Worm (Caenorhabditis elegans): Measurements from ENCODE around the gene dpy-10.

Gene dpy-10

ce11 chrII:6667534-6667933 lies 44.5 kb downstream of the dpy-10 start:
- TF ChIP-seq nhr-12 (tag; optimal IDR thresholded peaks at IDR 0.05): no peak
- no peak for TF ChIP-seq ztf-11 (tag; optimal IDR thresholded peaks at IDR 0.05)
- no peak for TF ChIP-seq lin-13 (tag; optimal IDR thresholded peaks at IDR 0.05)
- no peak for TF ChIP-seq nhr-28 (tag; optimal IDR thresholded peaks at IDR 0.05)
- no peak for TF ChIP-seq sem-2 (GFP tag; optimal IDR thresholded peaks at IDR 0.05)
- no peak for TF ChIP-seq snpc-4 (tag; optimal IDR thresholded peaks at IDR 0.05)
- TF ChIP-seq elt-3 (tag; optimal IDR thresholded peaks at IDR 0.05): no peak
- no peak for TF ChIP-seq ceh-39 (tag; optimal IDR thresholded peaks at IDR 0.05)
- TF ChIP-seq nhr-237 (tag; optimal IDR thresholded peaks at IDR 0.05): no peak
- TF ChIP-seq unc-120 (tag; optimal IDR thresholded peaks at IDR 0.05; ENCODE audit: poor library complexity, severe bottlenecking): no peak
- no peak for TF ChIP-seq bed-3 (GFP tag; optimal IDR thresholded peaks at IDR 0.05)
- no peak for TF ChIP-seq blmp-1 (tag; optimal IDR thresholded peaks at IDR 0.05)
- TF ChIP-seq elt-1 (tag; optimal IDR thresholded peaks at IDR 0.05; ENCODE audit: borderline replicate concordance, insufficient read depth): no peak
- no peak for TF ChIP-seq nhr-76 (tag; optimal IDR thresholded peaks at IDR 0.05)
- TF ChIP-seq zip-8 (tag; optimal IDR thresholded peaks at IDR 0.05): no peak
- no peak for TF ChIP-seq nhr-2 (tag; optimal IDR thresholded peaks at IDR 0.05)
- TF ChIP-seq ces-1 (GFP tag; optimal IDR thresholded peaks at IDR 0.05): no peak

- TF ChIP-seq ham-2 (GFP tag; optimal IDR thresholded peaks at IDR 0.05) (no peak), unc-120 (tag; optimal IDR thresholded peaks at IDR 0.05; ENCODE audit: poor library complexity, severe bottlenecking) (no peak), elt-1 (tag; optimal IDR thresholded peaks at IDR 0.05; ENCODE audit: borderline replicate concordance, insufficient read depth) (no peak), mep-1 (tag; optimal IDR thresholded peaks at IDR 0.05) (no peak), ceh-43 (GFP tag; optimal IDR thresholded peaks at IDR 0.05) (no peak), blmp-1 (tag; optimal IDR thresholded peaks at IDR 0.05) (no peak), lin-13 (tag; optimal IDR thresholded peaks at IDR 0.05) (no peak)
These were observed 45.4 kb downstream of the dpy-10 start, which contains the start of gene T19D12.1 for ce11 chrII:6666598-6666997. Gene T19D12.1, plus strand, starts transcription at chrII:6666898.

DNA sequence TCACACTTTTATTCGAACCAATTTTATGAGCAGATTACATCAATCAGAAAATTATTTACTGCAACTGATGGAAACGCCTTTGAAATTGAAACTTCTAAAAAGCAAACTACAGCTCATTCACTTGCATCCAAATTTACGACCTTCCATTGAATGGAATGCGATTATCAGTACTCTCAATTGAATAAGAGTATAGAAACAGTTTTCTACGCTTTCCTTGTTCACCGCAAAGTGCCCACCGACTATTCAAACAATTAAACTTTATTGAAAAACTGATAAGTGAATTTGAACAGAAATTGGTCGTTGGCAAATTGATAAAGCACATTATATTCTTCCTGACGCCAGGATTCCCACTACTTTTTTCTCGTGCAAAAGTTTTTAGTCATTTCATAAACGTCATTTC lies 46.1 kb downstream of the dpy-10 start:
- TF ChIP-seq drap-1 (GFP tag; optimal IDR thresholded peaks at IDR 0.05) (no peak), nhr-237 (tag; optimal IDR thresholded peaks at IDR 0.05) (no peak), elt-1 (tag; optimal IDR thresholded peaks at IDR 0.05; ENCODE audit: borderline replicate concordance, insufficient read depth) (no peak), zip-8 (tag; optimal IDR thresholded peaks at IDR 0.05) (no peak), blmp-1 (tag; optimal IDR thresholded peaks at IDR 0.05) (no peak)

DNA sequence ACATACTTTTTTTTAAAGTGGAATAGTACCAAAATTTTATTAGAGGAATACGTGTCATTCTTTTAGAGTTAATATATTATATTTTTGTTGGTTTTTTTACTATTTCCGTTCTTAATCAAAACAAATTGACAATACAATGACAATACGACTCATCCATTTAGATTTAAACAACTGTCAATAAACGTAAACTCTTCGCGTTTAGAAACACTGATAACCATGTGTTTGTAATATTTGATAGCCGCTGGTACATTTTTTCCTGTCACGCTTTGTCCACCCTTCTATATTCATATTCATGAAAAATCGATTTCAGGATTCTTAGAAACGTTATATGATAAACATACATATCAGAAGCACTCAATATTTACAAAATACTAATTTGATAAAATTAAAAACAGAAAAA lies 48.2 kb downstream of the dpy-10 start:
- TF ChIP-seq mab-5 (tag; optimal IDR thresholded peaks at IDR 0.05) (no peak), nhr-28 (tag; optimal IDR thresholded peaks at IDR 0.05) (no peak), lsy-2 (tag; optimal IDR thresholded peaks at IDR 0.05) (no peak), unc-62 (GFP tag; optimal IDR thresholded peaks at IDR 0.05) (no peak), lin-13 (tag; optimal IDR thresholded peaks at IDR 0.05) (no peak), nhr-237 (tag; optimal IDR thresholded peaks at IDR 0.05) (no peak), unc-120 (tag; optimal IDR thresholded peaks at IDR 0.05; ENCODE audit: poor library complexity, severe bottlenecking) (no peak), hlh-1 (tag; optimal IDR thresholded peaks at IDR 0.05) (no peak), pha-4 (tag; optimal IDR thresholded peaks at IDR 0.05) (no peak), nhr-76 (tag; optimal IDR thresholded peaks at IDR 0.05) (no peak), snpc-4 (tag; optimal IDR thresholded peaks at IDR 0.05) (no peak), zip-8 (tag; optimal IDR thresholded peaks at IDR 0.05) (no peak), nhr-12 (tag; optimal IDR thresholded peaks at IDR 0.05) (no peak)

- TF ChIP-seq elt-3 (tag; optimal IDR thresholded peaks at IDR 0.05): no peak
- TF ChIP-seq snpc-4 (tag; optimal IDR thresholded peaks at IDR 0.05): no peak
- no peak for TF ChIP-seq ham-2 (GFP tag; optimal IDR thresholded peaks at IDR 0.05)
- no peak for TF ChIP-seq nhr-2 (tag; optimal IDR thresholded peaks at IDR 0.05)
- no peak for TF ChIP-seq pha-4 (tag; optimal IDR thresholded peaks at IDR 0.05)
- TF ChIP-seq ztf-11 (tag; optimal IDR thresholded peaks at IDR 0.05): no peak
- TF ChIP-seq unc-62 (GFP tag; optimal IDR thresholded peaks at IDR 0.05): no peak
- TF ChIP-seq unc-120 (tag; optimal IDR thresholded peaks at IDR 0.05; ENCODE audit: poor library complexity, severe bottlenecking): no peak
- no peak for TF ChIP-seq lin-32 (GFP tag; optimal IDR thresholded peaks at IDR 0.05)
- no peak for TF ChIP-seq unc-39 (tag; optimal IDR thresholded peaks at IDR 0.05)
- TF ChIP-seq mls-2 (tag; optimal IDR thresholded peaks at IDR 0.05): no peak
- no peak for TF ChIP-seq ceh-83 (GFP tag; optimal IDR thresholded peaks at IDR 0.05)
- TF ChIP-seq zip-8 (tag; optimal IDR thresholded peaks at IDR 0.05): no peak
- TF ChIP-seq bed-3 (GFP tag; optimal IDR thresholded peaks at IDR 0.05): no peak
- TF ChIP-seq ceh-43 (GFP tag; optimal IDR thresholded peaks at IDR 0.05): no peak
- no peak for TF ChIP-seq elt-1 (tag; optimal IDR thresholded peaks at IDR 0.05; ENCODE audit: borderline replicate concordance, insufficient read depth)
- no peak for TF ChIP-seq mep-1 (tag; optimal IDR thresholded peaks at IDR 0.05)
- no peak for TF ChIP-seq tbx-8 (GFP tag; optimal IDR thresholded peaks at IDR 0.05)
These were observed 50.8 kb downstream of the dpy-10 start, which contains the start of gene T19D12.2 for ce11 chrII:6661211-6661610. Gene T19D12.2, plus strand, starts transcription at chrII:6661335.

Measured in whole organism, mixed stage, embryonic.